Fruit fly (Drosophila melanogaster) whole organism, pupa: ENCODE results near the gene Bacc.

Experiments
- CG10348 ChIP-seq: fragments of 200-800 bp; sonication (Bioruptor generic); IDR thresholded peaks from 2 replicates; pipeline ENCODE4 v1.3.6; 2022; ENCODE audit warnings: missing biosample characterization, missing genetic modification characterization
- CG13204 ChIP-seq: fragments of 200-800 bp; sonication (Bioruptor generic); optimal IDR thresholded peaks from 2 replicates; lab custom pipeline; 2018; ENCODE audit warnings: missing biosample characterization, mild to moderate bottlenecking, missing genetic modification characterization, moderate library complexity
- CG14655 ChIP-seq: fragments of 200-800 bp; sonication (Bioruptor generic); optimal IDR thresholded peaks from 3 replicates; lab custom pipeline; 2017; ENCODE audit warnings: mild to moderate bottlenecking, missing biosample characterization, missing genetic modification reagents, missing genetic modification characterization
- CG15710 ChIP-seq: fragments of 200-800 bp; sonication (Bioruptor generic); optimal IDR thresholded peaks from 2 replicates; lab custom pipeline; 2018; ENCODE audit warnings: missing biosample characterization, mild to moderate bottlenecking, missing genetic modification characterization, moderate library complexity
- CG17806 ChIP-seq: fragments of 200-800 bp; sonication (Bioruptor generic); optimal IDR thresholded peaks from 2 replicates; lab custom pipeline; 2018; ENCODE audit warnings: missing biosample characterization, mild to moderate bottlenecking, missing genetic modification characterization, moderate library complexity
- CG4496 ChIP-seq: fragments of 200-800 bp; sonication (Bioruptor generic); IDR thresholded peaks from 3 replicates; pipeline ENCODE4 v1.3.6; 2022; ENCODE audit warnings: missing biosample characterization, missing genetic modification characterization
- CG8301 ChIP-seq: fragments of 200-800 bp; sonication (Bioruptor generic); optimal IDR thresholded peaks from 2 replicates; lab custom pipeline; 2018; ENCODE audit warnings: missing biosample characterization, mild to moderate bottlenecking, missing genetic modification characterization
- CG9948 ChIP-seq: fragments of 200-800 bp; sonication (Bioruptor generic); optimal IDR thresholded peaks from 2 replicates; lab custom pipeline; 2018; ENCODE audit warnings: missing biosample characterization, mild to moderate bottlenecking, missing genetic modification characterization, moderate library complexity
- EcR ChIP-seq: fragments of 200-800 bp; sonication (Bioruptor generic); optimal IDR thresholded peaks from 3 replicates; lab custom pipeline; 2019; ENCODE audit warnings: missing biosample characterization, missing genetic modification characterization, mild to moderate bottlenecking, moderate library complexity, missing genetic modification reagents
- gl ChIP-seq: fragments of 200-800 bp; sonication (Bioruptor generic); optimal IDR thresholded peaks from 2 replicates; lab custom pipeline; 2018; ENCODE audit warnings: missing biosample characterization, mild to moderate bottlenecking, missing genetic modification characterization
- rn ChIP-seq: fragments of 200-800 bp; sonication (Bioruptor generic); IDR thresholded peaks from 2 replicates; pipeline ENCODE4 v1.3.6; 2022; ENCODE audit warnings: missing biosample characterization, missing genetic modification characterization

DNA sequence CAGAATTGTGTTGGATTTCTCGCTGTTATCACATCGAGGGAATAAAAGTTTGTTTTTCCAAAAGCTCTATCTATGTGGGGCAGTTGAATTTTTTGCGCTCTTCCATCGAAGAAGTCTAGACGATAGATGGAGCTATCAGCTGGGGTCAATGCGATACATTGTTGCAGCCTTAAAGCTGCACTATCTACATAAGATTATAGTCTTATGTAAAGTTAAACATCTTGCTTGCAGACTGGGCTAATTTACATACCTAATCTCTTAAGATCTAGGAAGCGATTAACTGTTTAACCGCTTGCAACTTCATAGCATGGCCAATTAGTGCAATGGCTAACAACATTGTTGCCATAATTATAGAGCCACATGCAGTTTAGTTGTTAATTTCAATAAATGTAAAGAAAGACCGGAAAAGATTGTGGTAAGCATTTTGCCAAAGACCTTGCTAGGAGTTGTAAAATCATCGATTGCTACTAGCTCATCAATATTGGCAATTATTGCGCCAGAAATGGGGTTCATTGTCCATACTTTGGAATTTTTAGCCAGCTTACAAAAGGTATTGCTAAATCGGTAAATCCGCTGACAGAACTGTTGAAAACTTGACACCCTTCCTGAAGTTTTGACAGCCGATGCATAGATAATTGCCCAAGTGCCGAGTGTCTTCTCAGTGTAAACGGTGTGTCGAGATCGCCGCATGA lies 20.0 kb upstream of the Bacc start:
- TF ChIP-seq rn (GFP tag; lab: Robert Waterston, UW) (no peak), CG17806 (tag; lab: Kevin White, UChicago) (no peak), CG14655 (GFP tag; lab: Kevin White, UChicago) (no peak), CG8301 (tag; lab: Kevin White, UChicago) (no peak), gl (tag; lab: Kevin White, UChicago) (no peak), CG15710 (no peak), CG4496 (GFP tag; lab: Robert Waterston, UW) (no peak), CG10348 (no peak), CG13204 (GFP tag; lab: Kevin White, UChicago) (no peak), EcR (no peak), CG9948 (tag; lab: Kevin White, UChicago) (no peak)
